Fruit fly (Drosophila melanogaster) whole organism, embryonic: Measurements from ENCODE around the gene wwk.
A peak's percentile ranks its signal among the peaks of the same experiment; 100 is the strongest.

ENCODE experiments used
- B-H2 ChIP-seq: fragments of 200-800 bp; sonication (Bioruptor generic); optimal IDR thresholded peaks from 2 replicates; lab custom pipeline; 2018; ENCODE audit warnings: missing biosample characterization, mild to moderate bottlenecking, missing genetic modification characterization
- CG10321 ChIP-seq: fragments of 200-800 bp; sonication (Bioruptor generic); IDR thresholded peaks from 2 replicates; pipeline ENCODE4 v1.3.6; 2022; ENCODE audit warnings: missing biosample characterization, missing genetic modification characterization
- CG10462 ChIP-seq: fragments of 200-800 bp; sonication (Bioruptor generic); optimal IDR thresholded peaks from 2 replicates; lab custom pipeline; 2016; ENCODE audit warnings: missing biosample characterization, missing genetic modification characterization
- CG12155 ChIP-seq: fragments of 200-800 bp; sonication (Bioruptor generic); optimal IDR thresholded peaks from 3 replicates; lab custom pipeline; 2016; ENCODE audit warnings: missing biosample characterization, missing genetic modification characterization
- CG12299 ChIP-seq: fragments of 200-800 bp; sonication (Bioruptor generic); optimal IDR thresholded peaks from 2 replicates; lab custom pipeline; 2018; ENCODE audit warnings: missing biosample characterization, mild to moderate bottlenecking, missing genetic modification characterization
- CG13624 ChIP-seq: fragments of 200-800 bp; sonication (Bioruptor generic); optimal IDR thresholded peaks from 2 replicates; lab custom pipeline; 2016; ENCODE audit warnings: missing biosample characterization, missing genetic modification characterization
- CG14860 ChIP-seq: fragments of 200-800 bp; sonication (Bioruptor generic); IDR thresholded peaks from 3 replicates; pipeline ENCODE4 v1.3.6; 2022; ENCODE audit warnings: missing biosample characterization, missing genetic modification characterization; ENCODE audit not compliant: partially characterized antibody
- CG14965 ChIP-seq: fragments of 200-800 bp; sonication (Bioruptor generic); optimal IDR thresholded peaks from 2 replicates; lab custom pipeline; 2016; ENCODE audit warnings: missing biosample characterization, missing genetic modification characterization, borderline replicate concordance
- CG15073 ChIP-seq: fragments of 200-800 bp; sonication (Bioruptor generic); optimal IDR thresholded peaks from 2 replicates; lab custom pipeline; 2016; ENCODE audit warnings: missing biosample characterization, missing genetic modification characterization
- CG1602 ChIP-seq: fragments of 200-800 bp; sonication (Bioruptor generic); optimal IDR thresholded peaks from 3 replicates; lab custom pipeline; 2016; ENCODE audit warnings: missing biosample characterization, missing genetic modification characterization
- CG17328 ChIP-seq: fragments of 200-800 bp; sonication (Bioruptor generic); IDR thresholded peaks from 2 replicates; pipeline ENCODE4 v1.3.6; 2022; ENCODE audit warnings: missing biosample characterization, missing genetic modification characterization
- CG1792 ChIP-seq: fragments of 200-800 bp; sonication (Bioruptor generic); optimal IDR thresholded peaks from 2 replicates; lab custom pipeline; 2016; ENCODE audit warnings: missing biosample characterization, missing genetic modification characterization
- CG18262 ChIP-seq: fragments of 200-800 bp; optimal IDR thresholded peaks from 3 replicates; lab custom pipeline; 2019; ENCODE audit warnings: missing biosample characterization, mild to moderate bottlenecking, missing genetic modification characterization, moderate library complexity
- CG18599 ChIP-seq: fragments of 200-800 bp; sonication (Bioruptor generic); optimal IDR thresholded peaks from 3 replicates; lab custom pipeline; 2017; ENCODE audit warnings: missing biosample characterization, missing genetic modification characterization, mild to moderate bottlenecking, moderate library complexity, missing genetic modification reagents
- CG31365 ChIP-seq: fragments of 200-800 bp; sonication (Bioruptor generic); optimal IDR thresholded peaks from 2 replicates; lab custom pipeline; 2018; ENCODE audit warnings: missing biosample characterization, mild to moderate bottlenecking, missing genetic modification characterization
- CG7372 ChIP-seq: fragments of 200-800 bp; sonication (Bioruptor generic); IDR thresholded peaks from 2 replicates; pipeline ENCODE4 v1.3.6; 2022; ENCODE audit warnings: missing biosample characterization, missing genetic modification characterization
- CG7963 ChIP-seq: fragments of 200-800 bp; sonication (Bioruptor generic); IDR thresholded peaks from 3 replicates; pipeline ENCODE4 v1.3.6; 2022; ENCODE audit warnings: missing biosample characterization, missing genetic modification characterization; ENCODE audit not compliant: partially characterized antibody
- CG8281 ChIP-seq: fragments of 200-800 bp; sonication (Bioruptor generic); optimal IDR thresholded peaks from 2 replicates; lab custom pipeline; 2018; ENCODE audit warnings: missing biosample characterization, mild to moderate bottlenecking, missing genetic modification characterization, moderate library complexity
- CG9215 ChIP-seq: fragments of 200-800 bp; sonication (Bioruptor generic); IDR thresholded peaks from 2 replicates; pipeline ENCODE4 v1.3.6; 2022; ENCODE audit warnings: missing biosample characterization, missing genetic modification characterization
- Gug ChIP-seq: fragments of 200-800 bp; sonication (Bioruptor generic); IDR thresholded peaks from 4 replicates; pipeline ENCODE4 v1.3.6; 2022; ENCODE audit warnings: missing biosample characterization, missing genetic modification characterization
- HLH3B ChIP-seq: fragments of 200-800 bp; sonication (Bioruptor generic); IDR thresholded peaks from 2 replicates; pipeline ENCODE4 v1.3.6; 2022; ENCODE audit warnings: missing biosample characterization, missing genetic modification characterization
- HLH54F ChIP-seq: fragments of 200-800 bp; sonication (Bioruptor generic); optimal IDR thresholded peaks from 3 replicates; lab custom pipeline; 2016; ENCODE audit warnings: missing biosample characterization, missing genetic modification characterization
- HLHmδ ChIP-seq: fragments of 200-800 bp; sonication (Bioruptor generic); optimal IDR thresholded peaks from 2 replicates; lab custom pipeline; 2018; ENCODE audit warnings: missing biosample characterization, mild to moderate bottlenecking, missing genetic modification characterization, moderate library complexity
- Hmx ChIP-seq: fragments of 200-800 bp; sonication (Bioruptor generic); optimal IDR thresholded peaks from 2 replicates; lab custom pipeline; 2016; ENCODE audit warnings: missing biosample characterization, missing genetic modification characterization
- Nf-YA ChIP-seq: fragments of 200-800 bp; sonication (Bioruptor generic); IDR thresholded peaks from 2 replicates; pipeline ENCODE4 v1.3.6; 2022; ENCODE audit warnings: missing biosample characterization, missing genetic modification characterization
- Ssrp ChIP-seq: fragments of 200-800 bp; sonication (Bioruptor generic); optimal IDR thresholded peaks from 2 replicates; lab custom pipeline; 2018; ENCODE audit warnings: missing biosample characterization, mild to moderate bottlenecking, missing genetic modification characterization, moderate library complexity
- crc ChIP-seq: fragments of 200-800 bp; sonication (Bioruptor generic); optimal IDR thresholded peaks from 2 replicates; lab custom pipeline; 2016; ENCODE audit warnings: missing biosample characterization, missing genetic modification characterization
- danr ChIP-seq: fragments of 200-800 bp; sonication (Bioruptor generic); IDR thresholded peaks from 2 replicates; pipeline ENCODE4 v1.3.6; 2022; ENCODE audit warnings: missing biosample characterization, missing genetic modification characterization
- disco-r ChIP-seq: fragments of 200-800 bp; sonication (Bioruptor generic); optimal IDR thresholded peaks from 2 replicates; lab custom pipeline; 2016; ENCODE audit warnings: missing biosample characterization, missing genetic modification characterization
- dmrt99B ChIP-seq: fragments of 200-800 bp; sonication (Bioruptor generic); optimal IDR thresholded peaks from 2 replicates; lab custom pipeline; 2018; ENCODE audit warnings: missing biosample characterization, mild to moderate bottlenecking, missing genetic modification characterization, moderate library complexity
- fd64A ChIP-seq: fragments of 200-800 bp; sonication (Bioruptor generic); optimal IDR thresholded peaks from 3 replicates; lab custom pipeline; 2018; ENCODE audit warnings: missing biosample characterization, mild to moderate bottlenecking, missing genetic modification characterization
- gt ChIP-seq: fragments of 200-800 bp; sonication (Bioruptor generic); IDR thresholded peaks from 2 replicates; pipeline ENCODE4 v1.3.6; 2022; ENCODE audit warnings: missing biosample characterization, missing genetic modification characterization
- h ChIP-seq: fragments of >200 bp; optimal IDR thresholded peaks from 2 replicates; lab custom pipeline; 2017
- jumu ChIP-seq: fragments of 200-800 bp; sonication (Bioruptor generic); optimal IDR thresholded peaks from 3 replicates; lab custom pipeline; 2016; ENCODE audit warnings: missing biosample characterization, missing genetic modification characterization
- kah ChIP-seq: fragments of 200-800 bp; sonication (Bioruptor generic); optimal IDR thresholded peaks from 2 replicates; lab custom pipeline; 2018; ENCODE audit warnings: missing biosample characterization, mild to moderate bottlenecking, missing genetic modification characterization
- knrl ChIP-seq: fragments of 200-800 bp; sonication (Bioruptor generic); IDR thresholded peaks from 3 replicates; pipeline ENCODE4 v1.3.6; 2022; ENCODE audit warnings: missing biosample characterization, missing genetic modification characterization; ENCODE audit not compliant: partially characterized antibody
- lov ChIP-seq, 2 experiments: fragments of 200-800 bp in 1 of 2; fragments of >200 bp in 1 of 2; sonication (Bioruptor generic) in 1 of 2; IDR thresholded peaks in 1 of 2; optimal IDR thresholded peaks in 1 of 2; 2 replicates in 1 of 2; 3 replicates in 1 of 2; pipeline versions ENCODE4 v1.3.6 to Lab custom; 2017 to 2022; ENCODE audit warnings: missing biosample characterization in 1 of 2, missing genetic modification characterization in 1 of 2
- mam ChIP-seq: fragments of 200-800 bp; sonication (Bioruptor generic); optimal IDR thresholded peaks from 3 replicates; lab custom pipeline; 2016; ENCODE audit warnings: missing biosample characterization, missing genetic modification characterization
- nom ChIP-seq: fragments of 200-800 bp; sonication (Bioruptor generic); optimal IDR thresholded peaks from 2 replicates; lab custom pipeline; 2017; ENCODE audit warnings: missing biosample characterization, missing genetic modification characterization, mild to moderate bottlenecking, moderate library complexity, missing genetic modification reagents
- oc ChIP-seq: fragments of 200-800 bp; sonication (Bioruptor generic); optimal IDR thresholded peaks from 2 replicates; lab custom pipeline; 2018; ENCODE audit warnings: missing biosample characterization, mild to moderate bottlenecking, missing genetic modification characterization, moderate library complexity
- pfk ChIP-seq: fragments of 200-800 bp; sonication (Bioruptor generic); optimal IDR thresholded peaks from 2 replicates; lab custom pipeline; 2018; ENCODE audit warnings: missing biosample characterization, mild to moderate bottlenecking, missing genetic modification characterization, moderate library complexity
- repo ChIP-seq: fragments of 200-800 bp; sonication (Bioruptor generic); optimal IDR thresholded peaks from 2 replicates; lab custom pipeline; 2016; ENCODE audit warnings: missing biosample characterization, missing genetic modification characterization
- sna ChIP-seq: fragments of 200-800 bp; sonication (Bioruptor generic); IDR thresholded peaks from 2 replicates; pipeline ENCODE4 v1.3.6; 2022; ENCODE audit warnings: missing biosample characterization, missing genetic modification characterization; ENCODE audit not compliant: partially characterized antibody
- sob ChIP-seq: fragments of 200-800 bp; sonication (Bioruptor generic); IDR thresholded peaks from 2 replicates; pipeline ENCODE4 v1.3.6; 2022; ENCODE audit warnings: missing biosample characterization, missing genetic modification characterization
- ssp ChIP-seq: fragments of 200-800 bp; sonication (Bioruptor generic); IDR thresholded peaks from 2 replicates; pipeline ENCODE4 v1.3.6; 2022; ENCODE audit warnings: missing biosample characterization, missing genetic modification characterization
- stc ChIP-seq: fragments of 200-800 bp; sonication (Bioruptor generic); IDR thresholded peaks from 2 replicates; pipeline ENCODE4 v1.3.6; 2022; ENCODE audit warnings: missing biosample characterization, missing genetic modification characterization
- stwl ChIP-seq: fragments of 200-800 bp; sonication (Bioruptor generic); optimal IDR thresholded peaks from 3 replicates; lab custom pipeline; 2018; ENCODE audit warnings: missing biosample characterization, mild to moderate bottlenecking, missing genetic modification characterization, moderate library complexity
- unc-4 ChIP-seq: fragments of 200-800 bp; sonication (Bioruptor generic); IDR thresholded peaks from 2 replicates; pipeline ENCODE4 v1.3.6; 2022; ENCODE audit warnings: missing biosample characterization, missing genetic modification characterization; ENCODE audit not compliant: partially characterized antibody

wwk gene

DNA sequence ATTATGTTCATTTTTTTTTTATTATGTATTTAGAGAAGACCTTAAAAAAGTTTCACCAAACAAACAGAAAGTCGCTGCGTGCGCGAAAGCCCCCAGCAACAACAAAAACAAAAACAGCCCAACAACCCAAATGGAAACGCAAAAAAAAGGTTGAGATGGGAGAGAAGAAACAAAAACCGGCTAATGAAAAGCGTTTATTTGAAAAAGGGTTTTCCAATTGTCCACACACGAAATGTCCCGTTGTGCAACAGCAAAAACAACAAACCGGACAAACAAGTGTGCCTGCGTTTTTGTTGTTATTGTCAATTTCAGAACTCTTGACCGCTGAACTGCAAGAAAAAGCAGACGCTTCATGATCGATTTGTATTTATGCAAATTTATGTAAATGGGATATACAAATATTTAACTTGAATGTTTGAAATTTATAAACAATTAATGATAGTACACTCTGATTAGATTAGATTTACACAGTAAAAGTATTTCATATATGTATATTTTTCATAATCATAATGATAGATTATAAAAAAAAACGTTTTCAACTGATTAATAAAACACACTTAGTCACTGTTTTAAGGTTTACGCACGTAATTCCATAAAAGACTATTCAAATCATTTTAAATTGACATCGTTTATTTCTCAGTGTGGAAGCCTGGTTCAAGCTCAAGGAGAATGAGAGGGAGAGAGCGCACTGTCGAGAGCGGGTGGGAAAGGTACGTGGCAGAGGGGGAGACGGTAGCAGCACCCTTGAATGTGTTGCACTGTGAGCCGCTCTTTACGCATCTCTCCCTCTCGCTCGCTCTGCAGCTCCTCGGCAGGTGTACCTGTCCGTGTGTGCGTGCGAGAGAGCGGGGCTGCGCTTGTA lies 18.0 kb upstream of the wwk start (continued):
- TF ChIP-seq oc (tag; lab: Kevin White, UChicago) (peak; percentile 63), CG8281 (tag; lab: Kevin White, UChicago) (peak; percentile 55), nom (GFP tag; lab: Kevin White, UChicago) (peak; percentile 75), crc (GFP tag; lab: Kevin White, UChicago) (no peak), CG7372 (GFP tag; lab: Robert Waterston, UW) (peak; percentile 50; the same call in 1 of the 2 replicates), B-H2 (no peak), danr (GFP tag; lab: Robert Waterston, UW) (peak; percentile 50; the same call in 1 of the 2 replicates), Nf-YA (no peak), CG31365 (no peak), ssp (GFP tag; lab: Robert Waterston, UW) (peak; percentile 74), CG18599 (GFP tag; lab: Kevin White, UChicago) (peak; percentile 74), gt (GFP tag; lab: Robert Waterston, UW) (peak; percentile 45; the same call in 1 of the 2 replicates), mam (GFP tag; lab: Kevin White, UChicago) (peak; percentile 8), repo (GFP tag; lab: Kevin White, UChicago) (no peak), CG13624 (no peak), Ssrp (tag; lab: Kevin White, UChicago) (peak; percentile 71), lov (optimal IDR thresholded peaks at IDR 0.05; lab: Kevin White, UChicago) (no peak), lov (GFP tag; IDR thresholded peaks at IDR 0.05; lab: Robert Waterston, UW) (0 out of 3 replicates have a peak, but pooled peaks have one; percentile 49), knrl (GFP tag; lab: Robert Waterston, UW) (no peak), CG14860 (GFP tag; lab: Robert Waterston, UW) (no peak), CG12299 (tag; lab: Kevin White, UChicago) (peak; percentile 15), CG10321 (GFP tag; lab: Robert Waterston, UW) (no peak), Hmx (GFP tag; lab: Kevin White, UChicago) (no peak), CG9215 (GFP tag; lab: Robert Waterston, UW) (no peak), stc (GFP tag; lab: Robert Waterston, UW) (peak; percentile 55; the same call in 1 of the 2 replicates), fd64A (GFP tag; lab: Kevin White, UChicago) (no peak), kah (GFP tag; lab: Kevin White, UChicago) (peak; percentile 41), dmrt99B (tag; lab: Kevin White, UChicago) (peak; percentile 86), stwl (tag; lab: Kevin White, UChicago) (peak; percentile 15), pfk (GFP tag; lab: Kevin White, UChicago) (no peak), HLHmδ (GFP tag; lab: Kevin White, UChicago) (peak; percentile 70), sob (GFP tag; lab: Robert Waterston, UW) (peak; percentile 46; the same call in 1 of the 2 replicates), HLH3B (GFP tag; lab: Robert Waterston, UW) (peak; percentile 63), CG1792 (GFP tag; lab: Kevin White, UChicago) (peak; percentile 9), CG15073 (GFP tag; lab: Kevin White, UChicago) (no peak), jumu (GFP tag; lab: Kevin White, UChicago) (no peak), CG7963 (GFP tag; lab: Robert Waterston, UW) (no peak), disco-r (no peak), h (no peak), CG18262 (tag; lab: Kevin White, UChicago) (peak; percentile 92), Gug (GFP tag; lab: Robert Waterston, UW) (peak; percentile 35; the same call in 1 of the 4 replicates), CG14965 (GFP tag; lab: Kevin White, UChicago) (no peak), CG1602 (peak; percentile 69), CG12155 (GFP tag; lab: Kevin White, UChicago) (peak; percentile 41), sna (no peak), unc-4 (GFP tag; lab: Robert Waterston, UW) (no peak), HLH54F (GFP tag; lab: Kevin White, UChicago) (no peak), CG10462 (GFP tag; lab: Kevin White, UChicago) (no peak), CG17328 (peak; percentile 76)
